Worm (Caenorhabditis elegans) whole organism, young adult: ENCODE data around the gene fbxa-107.

Experiments used
- B0019.2 ChIP-seq: fragments of 200-800 bp; sonication (Bioruptor generic); conservative IDR thresholded peaks from 2 replicates; pipeline ENCODE4 v1.3.6; 2022; ENCODE audit warnings: missing genetic modification reagents, missing genetic modification characterization, missing compliant biosample characterization
- C06A6.2 ChIP-seq: fragments of 200-800 bp; sonication (Bioruptor generic); conservative IDR thresholded peaks from 2 replicates; pipeline ENCODE4 v1.3.6; 2022; ENCODE audit warnings: missing genetic modification characterization, missing compliant biosample characterization
- D2030.7 ChIP-seq: fragments of 200-800 bp; sonication (Bioruptor generic); IDR thresholded peaks from 2 replicates; pipeline ENCODE4 v1.3.6; 2022; ENCODE audit warnings: missing genetic modification reagents, missing genetic modification characterization, missing compliant biosample characterization
- F33H1.4 ChIP-seq: fragments of 200-800 bp; sonication (Bioruptor generic); IDR thresholded peaks from 2 replicates; pipeline ENCODE4 v1.3.6; 2022; ENCODE audit warnings: missing genetic modification reagents, missing genetic modification characterization, missing compliant biosample characterization
- F39B2.1 ChIP-seq: fragments of 200-800 bp; sonication (Bioruptor generic); IDR thresholded peaks from 2 replicates; pipeline ENCODE4 v1.3.6; 2022; ENCODE audit warnings: missing genetic modification reagents, missing genetic modification characterization, missing compliant biosample characterization
- F55B11.4 ChIP-seq: sonication (generic microtip); optimal IDR thresholded peaks from 2 replicates; lab custom pipeline; 2016; ENCODE audit warnings: missing compliant biosample characterization, missing genetic modification characterization, borderline replicate concordance; ENCODE audit not compliant: insufficient read depth
- F57A8.1 ChIP-seq: fragments of 200-800 bp; sonication (Bioruptor generic); optimal IDR thresholded peaks from 2 replicates; lab custom pipeline; 2018; ENCODE audit warnings: mild to moderate bottlenecking, missing genetic modification characterization, moderate library complexity, missing compliant biosample characterization
- K11D2.4 ChIP-seq: fragments of 200-800 bp; sonication (Bioruptor generic); IDR thresholded peaks from 2 replicates; pipeline ENCODE4 v1.3.6; 2022; ENCODE audit warnings: missing genetic modification reagents, missing genetic modification characterization, missing compliant biosample characterization
- K12H6.12 ChIP-seq: fragments of 200-800 bp; sonication (Bioruptor generic); optimal IDR thresholded peaks from 2 replicates; lab custom pipeline; 2018; ENCODE audit warnings: mild to moderate bottlenecking, missing genetic modification characterization, missing compliant biosample characterization
- ZK185.1 ChIP-seq: sonication (generic microtip); optimal IDR thresholded peaks from 2 replicates; lab custom pipeline; 2016; ENCODE audit warnings: mild to moderate bottlenecking, missing genetic modification characterization, missing compliant biosample characterization; ENCODE audit not compliant: poor library complexity, severe bottlenecking
- ama-1 ChIP-seq, 3 experiments: fragments of 150-350 bp in 1 of 3; sonication (generic microtip) in 2 of 3; optimal IDR thresholded peaks; 2 replicates each; lab custom pipeline; 2014 to 2018; ENCODE audit warnings: missing biosample characterization in 2 of 3, missing genetic modification characterization in 2 of 3, missing genetic modification reagents in 2 of 3
- aptf-3 ChIP-seq: fragments of 200-800 bp; sonication (Bioruptor generic); IDR thresholded peaks from 2 replicates; pipeline ENCODE4 v1.3.6; 2022; ENCODE audit warnings: missing genetic modification characterization, missing compliant biosample characterization
- athp-1 ChIP-seq: sonication (generic microtip); optimal IDR thresholded peaks from 2 replicates; lab custom pipeline; 2017; ENCODE audit warnings: mild to moderate bottlenecking, missing genetic modification characterization, missing compliant biosample characterization
- attf-5 ChIP-seq: fragments of 200-800 bp; sonication (Bioruptor generic); optimal IDR thresholded peaks from 2 replicates; lab custom pipeline; 2018; ENCODE audit warnings: mild to moderate bottlenecking, missing genetic modification characterization, missing compliant biosample characterization
- bed-1 ChIP-seq: fragments of 200-800 bp; sonication (Bioruptor generic); IDR thresholded peaks from 2 replicates; pipeline ENCODE4 v1.3.6; 2022; ENCODE audit warnings: missing genetic modification reagents, missing genetic modification characterization, missing compliant biosample characterization
- cebp-1 ChIP-seq, 2 experiments: fragments of 200-800 bp in 1 of 2; sonication (Bioruptor generic) in 1 of 2; sonication (generic microtip) in 1 of 2; IDR thresholded peaks in 1 of 2; optimal IDR thresholded peaks in 1 of 2; 2 replicates each; pipeline versions ENCODE4 v1.3.6 to Lab custom; 2017 to 2022; ENCODE audit warnings: missing compliant biosample characterization in 2 of 2, missing genetic modification characterization in 2 of 2, mild to moderate bottlenecking in 1 of 2, missing genetic modification reagents in 1 of 2, moderate library complexity in 1 of 2
- ceh-27 ChIP-seq: fragments of 200-800 bp; sonication (Bioruptor generic); optimal IDR thresholded peaks from 2 replicates; lab custom pipeline; 2018; ENCODE audit warnings: mild to moderate bottlenecking, missing genetic modification characterization, moderate library complexity, missing compliant biosample characterization
- ceh-79 ChIP-seq: sonication (generic microtip); optimal IDR thresholded peaks from 2 replicates; lab custom pipeline; 2017; ENCODE audit warnings: mild to moderate bottlenecking, missing genetic modification characterization, missing compliant biosample characterization
- dpff-1 ChIP-seq: sonication (generic microtip); optimal IDR thresholded peaks from 2 replicates; lab custom pipeline; 2017; ENCODE audit warnings: mild to moderate bottlenecking, missing genetic modification characterization, missing compliant biosample characterization
- dpl-1 ChIP-seq: fragments of 150-350 bp; optimal IDR thresholded peaks from 2 replicates; lab custom pipeline; 2014; ENCODE audit warnings: missing biosample characterization, missing genetic modification reagents, missing genetic modification characterization
- efl-1 ChIP-seq: fragments of 150-350 bp; optimal IDR thresholded peaks from 2 replicates; lab custom pipeline; 2014; ENCODE audit warnings: missing biosample characterization, missing genetic modification reagents, missing genetic modification characterization
- egl-44 ChIP-seq: fragments of 200-800 bp; sonication (Bioruptor generic); IDR thresholded peaks from 2 replicates; pipeline ENCODE4 v1.3.6; 2022; ENCODE audit warnings: missing genetic modification reagents, missing genetic modification characterization, missing compliant biosample characterization
- egrh-3 ChIP-seq: fragments of 200-800 bp; sonication (Bioruptor generic); IDR thresholded peaks from 2 replicates; pipeline ENCODE4 v1.3.6; 2022; ENCODE audit warnings: missing genetic modification reagents, missing genetic modification characterization, missing compliant biosample characterization
- hmg-1.2 ChIP-seq: fragments of 200-800 bp; sonication (Bioruptor generic); IDR thresholded peaks from 2 replicates; pipeline ENCODE4 v1.3.6; 2022; ENCODE audit warnings: missing genetic modification reagents, missing genetic modification characterization, missing compliant biosample characterization
- let-607 ChIP-seq, 2 experiments: fragments of 200-800 bp in 1 of 2; sonication (Bioruptor generic) in 1 of 2; sonication (generic microtip) in 1 of 2; optimal IDR thresholded peaks; 2 replicates each; lab custom pipeline; 2016 to 2018; ENCODE audit warnings: mild to moderate bottlenecking in 2 of 2, missing compliant biosample characterization in 2 of 2, missing genetic modification characterization in 2 of 2, moderate library complexity in 2 of 2, missing genotype in 1 of 2
- lin-35 ChIP-seq, 3 experiments: fragments of 150-350 bp in 2 of 3; sonication (generic microtip) in 1 of 3; optimal IDR thresholded peaks; 2 replicates each; lab custom pipeline; 2014 to 2018; ENCODE audit warnings: missing biosample characterization in 3 of 3, missing genetic modification characterization in 3 of 3, missing genetic modification reagents in 3 of 3
- lin-40 ChIP-seq: sonication (generic microtip); optimal IDR thresholded peaks from 2 replicates; lab custom pipeline; 2016; ENCODE audit warnings: missing genetic modification characterization, mild to moderate bottlenecking, missing compliant biosample characterization, missing genotype, missing genetic modification reagents
- lin-54 ChIP-seq: fragments of 200-800 bp; sonication (Bioruptor generic); optimal IDR thresholded peaks from 2 replicates; lab custom pipeline; 2018; ENCODE audit warnings: mild to moderate bottlenecking, missing genetic modification characterization, missing compliant biosample characterization
- lir-1 ChIP-seq: fragments of 200-800 bp; sonication (Bioruptor generic); conservative IDR thresholded peaks from 2 replicates; pipeline ENCODE4 v1.3.6; 2022; ENCODE audit warnings: missing genetic modification reagents, missing genetic modification characterization, missing compliant biosample characterization
- lsl-1 ChIP-seq: fragments of 200-800 bp; sonication (Bioruptor generic); optimal IDR thresholded peaks from 2 replicates; lab custom pipeline; 2018; ENCODE audit warnings: mild to moderate bottlenecking, missing genetic modification characterization, moderate library complexity, missing compliant biosample characterization
- madf-6 ChIP-seq: fragments of 200-800 bp; sonication (Bioruptor generic); IDR thresholded peaks from 2 replicates; pipeline ENCODE4 v1.3.6; 2022; ENCODE audit warnings: missing genetic modification reagents, missing genetic modification characterization, missing compliant biosample characterization
- mcd-1 ChIP-seq: fragments of 200-800 bp; sonication (Bioruptor generic); IDR thresholded peaks from 2 replicates; pipeline ENCODE4 v1.3.6; 2022; ENCODE audit warnings: missing genetic modification reagents, missing genetic modification characterization, missing compliant biosample characterization
- nfyb-1 ChIP-seq: fragments of 200-800 bp; sonication (Bioruptor generic); IDR thresholded peaks from 2 replicates; pipeline ENCODE4 v1.3.6; 2022; ENCODE audit warnings: missing genetic modification reagents, missing genetic modification characterization, missing compliant biosample characterization
- nhr-179 ChIP-seq: sonication (generic microtip); optimal IDR thresholded peaks from 2 replicates; lab custom pipeline; 2016; ENCODE audit warnings: mild to moderate bottlenecking, missing genetic modification characterization, missing compliant biosample characterization
- nhr-80 ChIP-seq: sonication (generic microtip); optimal IDR thresholded peaks from 2 replicates; lab custom pipeline; 2016; ENCODE audit warnings: missing genetic modification characterization, missing compliant biosample characterization
- pbrm-1 ChIP-seq: fragments of 200-800 bp; sonication (Bioruptor generic); IDR thresholded peaks from 2 replicates; pipeline ENCODE4 v1.3.6; 2022; ENCODE audit warnings: missing genetic modification reagents, missing genetic modification characterization, missing compliant biosample characterization
- rcor-1 ChIP-seq: fragments of 200-800 bp; sonication (Bioruptor generic); IDR thresholded peaks from 2 replicates; pipeline ENCODE4 v1.3.6; 2022; ENCODE audit warnings: missing genetic modification reagents, missing genetic modification characterization, missing compliant biosample characterization
- snpc-4 ChIP-seq, 5 experiments: fragments of 150-350 bp in 1 of 5; sonication (generic microtip) in 4 of 5; optimal IDR thresholded peaks; 2 replicates each; lab custom pipeline; 2014 to 2018; ENCODE audit warnings: missing genetic modification characterization in 5 of 5, missing biosample characterization in 3 of 5, antibody characterized with exemption in 2 of 5, mild to moderate bottlenecking in 2 of 5, missing compliant biosample characterization in 2 of 5, missing genotype in 2 of 5, moderate library complexity in 2 of 5, missing genetic modification reagents in 1 of 5
- sptf-2 ChIP-seq: fragments of 200-800 bp; sonication (Bioruptor generic); optimal IDR thresholded peaks from 2 replicates; lab custom pipeline; 2018; ENCODE audit warnings: mild to moderate bottlenecking, missing genetic modification characterization, missing compliant biosample characterization
- tbp1 ChIP-seq: fragments of 200-800 bp; sonication (Bioruptor generic); optimal IDR thresholded peaks from 2 replicates; lab custom pipeline; 2018; ENCODE audit warnings: mild to moderate bottlenecking, missing genetic modification characterization, missing compliant biosample characterization
- unc-130 ChIP-seq: sonication (generic microtip); optimal IDR thresholded peaks from 2 replicates; lab custom pipeline; 2016; ENCODE audit warnings: missing genetic modification reagents, missing genetic modification characterization, missing compliant biosample characterization
- unc-62 ChIP-seq: fragments of 150-350 bp; optimal IDR thresholded peaks from 2 replicates; lab custom pipeline; 2014; ENCODE audit warnings: missing biosample characterization, missing genetic modification reagents, missing genetic modification characterization
- xnd-1 ChIP-seq: sonication (generic microtip); optimal IDR thresholded peaks from 2 replicates; lab custom pipeline; 2016; ENCODE audit warnings: missing genotype, missing genetic modification reagents, missing genetic modification characterization, missing compliant biosample characterization
- zim-3 ChIP-seq: sonication (generic microtip); optimal IDR thresholded peaks from 2 replicates; lab custom pipeline; 2017; ENCODE audit warnings: mild to moderate bottlenecking, missing genetic modification characterization, moderate library complexity, missing compliant biosample characterization
- ztf-22 ChIP-seq: fragments of 200-800 bp; sonication (Bioruptor generic); optimal IDR thresholded peaks from 2 replicates; lab custom pipeline; 2018; ENCODE audit warnings: mild to moderate bottlenecking, missing genetic modification characterization, moderate library complexity, missing compliant biosample characterization

Gene fbxa-107

ce11 chrV:18123639-18124038, at the start of gene fbxa-107:
Gene fbxa-107, plus strand, starts transcription at chrV:18123939.
- TF ChIP-seq F33H1.4 = no peak
- no peak for TF ChIP-seq B0019.2
- TF ChIP-seq zim-3 (tag; lab: Kevin White, UChicago) = no peak
- no peak for TF ChIP-seq ceh-79 (tag; lab: Kevin White, UChicago)
- no peak for TF ChIP-seq F55B11.4 (tag; lab: Kevin White, UChicago)
- TF ChIP-seq lir-1 (GFP tag; lab: Robert Waterston, UW) = no peak
- no peak for TF ChIP-seq F39B2.1
- TF ChIP-seq ama-1 (optimal IDR thresholded peaks at IDR 0.05; lab: Kevin White, UChicago) = no peak
- TF ChIP-seq ama-1 (GFP tag; optimal IDR thresholded peaks at IDR 0.05; lab: Kevin White, UChicago) = no peak
- TF ChIP-seq sptf-2 (GFP tag; lab: Kevin White, UChicago) = no peak
- TF ChIP-seq tbp1 (GFP tag; lab: Kevin White, UChicago) = no peak
- TF ChIP-seq F57A8.1 (GFP tag; lab: Kevin White, UChicago) = no peak
- TF ChIP-seq let-607 (tag; optimal IDR thresholded peaks at IDR 0.05; lab: Kevin White, UChicago) = no peak
- no peak for TF ChIP-seq xnd-1
- TF ChIP-seq dpff-1 = no peak

- TF ChIP-seq D2030.7 (GFP tag; lab: Robert Waterston, UW) = peak; percentile 41; the same call in 1 of the 2 replicates
- peak; percentile 63 for TF ChIP-seq K12H6.12
- TF ChIP-seq hmg-1.2 (GFP tag; lab: Robert Waterston, UW) = peak; percentile 98
- TF ChIP-seq aptf-3 = no peak
- TF ChIP-seq mcd-1 = peak; percentile 77
- TF ChIP-seq bed-1 = no peak
- TF ChIP-seq snpc-4 (GFP tag; optimal IDR thresholded peaks at IDR 0.05; lab: Kevin White, UChicago) = no peak
- TF ChIP-seq snpc-4 (tag; optimal IDR thresholded peaks at IDR 0.05; lab: Kevin White, UChicago) = peak in 2 of 4 experiments; percentile 67 to 68
- TF ChIP-seq lsl-1 = peak; percentile 9
- peak; percentile 50 for TF ChIP-seq ZK185.1 (tag; lab: Kevin White, UChicago)
- peak; percentile 23; the same call in 1 of the 2 replicates for TF ChIP-seq rcor-1 (GFP tag; lab: Robert Waterston, UW)
- TF ChIP-seq egrh-3 (GFP tag; lab: Robert Waterston, UW) = no peak
- TF ChIP-seq tbp1 (GFP tag; lab: Kevin White, UChicago) = peak; percentile 13
- TF ChIP-seq C06A6.2 (GFP tag; lab: Robert Waterston, UW) = no peak
- TF ChIP-seq zim-3 (tag; lab: Kevin White, UChicago) = no peak
- peak; percentile 21 for TF ChIP-seq nhr-80 (tag; lab: Kevin White, UChicago)
- TF ChIP-seq lin-35 (GFP tag; optimal IDR thresholded peaks at IDR 0.05; lab: Kevin White, UChicago) = peak in 2 of 3 experiments; percentile 45 to 76
- TF ChIP-seq dpl-1 (GFP tag; lab: Kevin White, UChicago) = no peak
- no peak for TF ChIP-seq egl-44 (GFP tag; lab: Robert Waterston, UW)
- TF ChIP-seq ztf-22 (GFP tag; lab: Kevin White, UChicago) = no peak
- peak; percentile 26 for TF ChIP-seq ceh-27
- TF ChIP-seq nfyb-1 (GFP tag; lab: Robert Waterston, UW) = peak; percentile 61
- TF ChIP-seq pbrm-1 (GFP tag; lab: Robert Waterston, UW) = peak; percentile 58; the same call in 1 of the 2 replicates
- TF ChIP-seq madf-6 (GFP tag; lab: Robert Waterston, UW) = peak; percentile 43; the same call in 1 of the 2 replicates
- TF ChIP-seq cebp-1 (GFP tag; IDR thresholded peaks at IDR 0.05; lab: Robert Waterston, UW) = no peak
- TF ChIP-seq cebp-1 (tag; optimal IDR thresholded peaks at IDR 0.05; lab: Kevin White, UChicago) = peak; percentile 58
- no peak for TF ChIP-seq unc-130 (GFP tag; lab: Kevin White, UChicago)
- no peak for TF ChIP-seq unc-62 (GFP tag; lab: Kevin White, UChicago)
- TF ChIP-seq efl-1 (GFP tag; lab: Kevin White, UChicago) = peak; percentile 36
- no peak for TF ChIP-seq let-607 (tag; optimal IDR thresholded peaks at IDR 0.05; lab: Kevin White, UChicago)
- TF ChIP-seq F55B11.4 (tag; lab: Kevin White, UChicago) = no peak
- TF ChIP-seq attf-5 (GFP tag; lab: Kevin White, UChicago) = peak; percentile 67
- no peak for TF ChIP-seq athp-1 (tag; lab: Kevin White, UChicago)
- TF ChIP-seq lin-54 (GFP tag; lab: Kevin White, UChicago) = peak; percentile 42
- peak; percentile 76 for TF ChIP-seq lin-40 (tag; lab: Kevin White, UChicago)
- peak; percentile 64; the same call in 1 of the 2 replicates for TF ChIP-seq K11D2.4 (GFP tag; lab: Robert Waterston, UW)
- TF ChIP-seq nhr-179 = no peak
Measured at ce11 chrV:18079163-18079562, 44.6 kb upstream of the fbxa-107 start.
